Fruit fly (Drosophila melanogaster) whole organism, embryonic: ENCODE measurements around the gene CG33489.

Experiments
- CG1024 ChIP-seq: fragments of 200-800 bp; sonication (Bioruptor generic); IDR thresholded peaks from 2 replicates; pipeline ENCODE4 v1.3.6; 2022; ENCODE audit warnings: missing biosample characterization, missing genetic modification characterization
- CG11695 ChIP-seq: fragments of 200-800 bp; sonication (Bioruptor generic); IDR thresholded peaks from 3 replicates; pipeline ENCODE4 v1.3.6; 2022; ENCODE audit warnings: missing biosample characterization, missing genetic modification characterization
- CG1233 ChIP-seq: fragments of 200-800 bp; sonication (Bioruptor generic); optimal IDR thresholded peaks from 4 replicates; lab custom pipeline; 2018; ENCODE audit warnings: missing biosample characterization, mild to moderate bottlenecking, missing genetic modification characterization
- CG13424 ChIP-seq: fragments of 200-800 bp; sonication (Bioruptor generic); optimal IDR thresholded peaks from 2 replicates; lab custom pipeline; 2019; ENCODE audit warnings: missing biosample characterization, mild to moderate bottlenecking, missing genetic modification characterization, moderate library complexity
- CG13775 ChIP-seq: fragments of 200-800 bp; sonication (Bioruptor generic); optimal IDR thresholded peaks from 3 replicates; lab custom pipeline; 2017; ENCODE audit warnings: missing biosample characterization, mild to moderate bottlenecking, missing genetic modification characterization
- CG14050 ChIP-seq: fragments of 200-800 bp; sonication (Bioruptor generic); IDR thresholded peaks from 3 replicates; pipeline ENCODE4 v1.3.6; 2022; ENCODE audit warnings: missing biosample characterization, missing genetic modification characterization
- CG14441 ChIP-seq: fragments of 200-800 bp; sonication (Bioruptor generic); IDR thresholded peaks from 2 replicates; pipeline ENCODE4 v1.3.6; 2022; ENCODE audit warnings: missing biosample characterization, missing genetic modification characterization
- CG14860 ChIP-seq: fragments of 200-800 bp; sonication (Bioruptor generic); IDR thresholded peaks from 3 replicates; pipeline ENCODE4 v1.3.6; 2022; ENCODE audit warnings: missing biosample characterization, missing genetic modification characterization; ENCODE audit not compliant: partially characterized antibody
- CG15011 ChIP-seq: fragments of 200-800 bp; sonication (Bioruptor generic); optimal IDR thresholded peaks from 3 replicates; lab custom pipeline; 2018; ENCODE audit warnings: missing biosample characterization, mild to moderate bottlenecking, missing genetic modification characterization
- CG15696 ChIP-seq: fragments of 200-800 bp; sonication (Bioruptor generic); optimal IDR thresholded peaks from 2 replicates; lab custom pipeline; 2019; ENCODE audit warnings: missing biosample characterization, mild to moderate bottlenecking, missing genetic modification characterization, moderate library complexity
- CG1602 ChIP-seq: fragments of 200-800 bp; sonication (Bioruptor generic); optimal IDR thresholded peaks from 3 replicates; lab custom pipeline; 2016; ENCODE audit warnings: missing biosample characterization, missing genetic modification characterization
- CG17186 ChIP-seq: fragments of 200-800 bp; sonication (Bioruptor generic); optimal IDR thresholded peaks from 3 replicates; lab custom pipeline; 2017; ENCODE audit warnings: missing biosample characterization, missing genetic modification reagents, missing genetic modification characterization
- CG17568 ChIP-seq: fragments of 200-800 bp; sonication (Bioruptor generic); optimal IDR thresholded peaks from 2 replicates; lab custom pipeline; 2018; ENCODE audit warnings: missing biosample characterization, mild to moderate bottlenecking, missing genetic modification characterization, moderate library complexity
- CG2678 ChIP-seq: fragments of 200-800 bp; sonication (Bioruptor generic); optimal IDR thresholded peaks from 3 replicates; lab custom pipeline; 2019; ENCODE audit warnings: missing biosample characterization, mild to moderate bottlenecking, missing genetic modification characterization, moderate library complexity
- CG30431 ChIP-seq: fragments of 200-800 bp; sonication (Bioruptor generic); optimal IDR thresholded peaks from 2 replicates; lab custom pipeline; 2017; ENCODE audit warnings: missing biosample characterization, missing genetic modification characterization
- CG34376 ChIP-seq: fragments of 200-800 bp; sonication (Bioruptor generic); optimal IDR thresholded peaks from 2 replicates; lab custom pipeline; 2018; ENCODE audit warnings: missing biosample characterization, mild to moderate bottlenecking, missing genetic modification characterization
- CG3847 ChIP-seq: fragments of 200-800 bp; sonication (Bioruptor generic); IDR thresholded peaks from 2 replicates; pipeline ENCODE4 v1.3.6; 2022; ENCODE audit warnings: missing biosample characterization, missing genetic modification characterization
- CG4360 ChIP-seq: fragments of 200-800 bp; sonication (Bioruptor generic); IDR thresholded peaks from 2 replicates; pipeline ENCODE4 v1.3.6; 2022; ENCODE audit warnings: missing biosample characterization, missing genetic modification characterization
- CG4730 ChIP-seq: fragments of 200-800 bp; sonication (Bioruptor generic); IDR thresholded peaks from 2 replicates; pipeline ENCODE4 v1.3.6; 2022; ENCODE audit warnings: missing biosample characterization, missing genetic modification characterization
- CG6654 ChIP-seq: fragments of 200-800 bp; sonication (Bioruptor generic); optimal IDR thresholded peaks from 2 replicates; lab custom pipeline; 2017; ENCODE audit warnings: missing biosample characterization, mild to moderate bottlenecking, missing genetic modification characterization
- CG6854 ChIP-seq: fragments of 200-800 bp; sonication (Bioruptor generic); optimal IDR thresholded peaks from 3 replicates; lab custom pipeline; 2017; ENCODE audit warnings: missing biosample characterization, mild to moderate bottlenecking, missing genetic modification characterization
- CG7556 ChIP-seq: fragments of 200-800 bp; sonication (Bioruptor generic); optimal IDR thresholded peaks from 2 replicates; lab custom pipeline; 2017; ENCODE audit warnings: missing biosample characterization, mild to moderate bottlenecking, missing genetic modification characterization
- CG8281 ChIP-seq: fragments of 200-800 bp; sonication (Bioruptor generic); optimal IDR thresholded peaks from 2 replicates; lab custom pipeline; 2018; ENCODE audit warnings: missing biosample characterization, mild to moderate bottlenecking, missing genetic modification characterization, moderate library complexity
- CG8290 ChIP-seq, 3 experiments: fragments of 200-800 bp; sonication (Bioruptor generic); optimal IDR thresholded peaks; 2 replicates each; lab custom pipeline; 2016 to 2019; ENCODE audit warnings: missing biosample characterization in 3 of 3, missing genetic modification characterization in 3 of 3, mild to moderate bottlenecking in 2 of 3, moderate library complexity in 1 of 3
- Dbx ChIP-seq: fragments of 200-800 bp; sonication (Bioruptor generic); IDR thresholded peaks from 3 replicates; pipeline ENCODE4 v1.3.6; 2022; ENCODE audit warnings: missing biosample characterization, missing genetic modification characterization
- Ets65A ChIP-seq: fragments of 200-800 bp; sonication (Bioruptor generic); peaks from one replicate; lab custom pipeline; 2016; ENCODE audit warnings: missing biosample characterization, missing genetic modification characterization
- HLH3B ChIP-seq: fragments of 200-800 bp; sonication (Bioruptor generic); IDR thresholded peaks from 2 replicates; pipeline ENCODE4 v1.3.6; 2022; ENCODE audit warnings: missing biosample characterization, missing genetic modification characterization
- Kr ChIP-seq: fragments of 200-800 bp; sonication (Bioruptor generic); optimal IDR thresholded peaks from 2 replicates; lab custom pipeline; 2017; ENCODE audit warnings: missing biosample characterization, mild to moderate bottlenecking, missing genetic modification characterization
- Med ChIP-seq: fragments of 200-800 bp; sonication (Bioruptor generic); peaks from one replicate; lab custom pipeline; 2016; ENCODE audit warnings: missing biosample characterization, missing genetic modification characterization, mild to moderate bottlenecking, inconsistent platforms, moderate library complexity
- Nf-YB ChIP-seq: fragments of 200-800 bp; sonication (Bioruptor generic); optimal IDR thresholded peaks from 3 replicates; lab custom pipeline; 2019; ENCODE audit warnings: missing biosample characterization, mild to moderate bottlenecking, missing genetic modification characterization, moderate library complexity
- Tbp ChIP-seq: fragments of >200 bp; optimal IDR thresholded peaks from 2 replicates; lab custom pipeline; 2018; ENCODE audit warnings: missing biosample characterization, missing genetic modification characterization
- Xbp1 ChIP-seq: fragments of 200-800 bp; sonication (Bioruptor generic); optimal IDR thresholded peaks from 3 replicates; lab custom pipeline; 2016; ENCODE audit warnings: missing biosample characterization, mild to moderate bottlenecking, missing genetic modification characterization
- al ChIP-seq: fragments of 200-800 bp; sonication (Bioruptor generic); IDR thresholded peaks from 2 replicates; pipeline ENCODE4 v1.3.6; 2022; ENCODE audit warnings: missing biosample characterization, missing genetic modification characterization
- az2 ChIP-seq: fragments of 200-800 bp; sonication (Bioruptor generic); optimal IDR thresholded peaks from 3 replicates; lab custom pipeline; 2016; ENCODE audit warnings: missing biosample characterization, missing genetic modification characterization
- bowl ChIP-seq: fragments of 200-800 bp; sonication (Bioruptor generic); IDR thresholded peaks from 2 replicates; pipeline ENCODE4 v1.3.6; 2022; ENCODE audit warnings: missing biosample characterization, missing genetic modification characterization
- cas ChIP-seq: fragments of 200-800 bp; sonication (Bioruptor generic); IDR thresholded peaks from 2 replicates; pipeline ENCODE4 v1.3.6; 2022; ENCODE audit warnings: missing biosample characterization, missing genetic modification characterization
- caup ChIP-seq: fragments of 200-800 bp; sonication (Bioruptor generic); optimal IDR thresholded peaks from 3 replicates; lab custom pipeline; 2017; ENCODE audit warnings: missing biosample characterization, mild to moderate bottlenecking, missing genetic modification characterization, moderate library complexity; ENCODE audit not compliant: severe bottlenecking
- chinmo ChIP-seq: fragments of 200-800 bp; sonication (Bioruptor generic); IDR thresholded peaks from 4 replicates; pipeline ENCODE4 v1.3.6; 2022; ENCODE audit warnings: missing biosample characterization, missing genetic modification characterization; ENCODE audit not compliant: partially characterized antibody
- chm ChIP-seq: fragments of 200-800 bp; sonication (Bioruptor generic); IDR thresholded peaks from 2 replicates; pipeline ENCODE4 v1.3.6; 2022; ENCODE audit warnings: missing biosample characterization, missing genetic modification characterization
- croc ChIP-seq: fragments of 200-800 bp; sonication (Bioruptor generic); conservative IDR thresholded peaks from 3 replicates; pipeline ENCODE4 v1.3.6; 2022; ENCODE audit warnings: missing biosample characterization, missing genetic modification characterization
- dmrt99B ChIP-seq: fragments of 200-800 bp; sonication (Bioruptor generic); optimal IDR thresholded peaks from 2 replicates; lab custom pipeline; 2018; ENCODE audit warnings: missing biosample characterization, mild to moderate bottlenecking, missing genetic modification characterization, moderate library complexity
- en ChIP-seq: fragments of 200-800 bp; sonication (Bioruptor generic); optimal IDR thresholded peaks from 2 replicates; lab custom pipeline; 2016; ENCODE audit warnings: missing biosample characterization, missing genetic modification characterization
- fu2 ChIP-seq: fragments of 200-800 bp; sonication (Bioruptor generic); optimal IDR thresholded peaks from 2 replicates; lab custom pipeline; 2016; ENCODE audit warnings: missing biosample characterization, missing genetic modification characterization
- gce ChIP-seq: fragments of 200-800 bp; sonication (Bioruptor generic); IDR thresholded peaks from 3 replicates; pipeline ENCODE4 v1.3.6; 2022; ENCODE audit warnings: missing biosample characterization, missing genetic modification characterization
- gfzf ChIP-seq: fragments of 200-800 bp; sonication (Bioruptor generic); optimal IDR thresholded peaks from 2 replicates; lab custom pipeline; 2016; ENCODE audit warnings: missing biosample characterization, mild to moderate bottlenecking, missing genetic modification characterization, moderate library complexity
- hbn ChIP-seq: fragments of 200-800 bp; sonication (Bioruptor generic); IDR thresholded peaks from 2 replicates; pipeline ENCODE4 v1.3.6; 2022; ENCODE audit warnings: missing biosample characterization, missing genetic modification characterization; ENCODE audit not compliant: partially characterized antibody
- nmo ChIP-seq: fragments of 200-800 bp; sonication (Bioruptor generic); optimal IDR thresholded peaks from 2 replicates; lab custom pipeline; 2018; ENCODE audit warnings: missing biosample characterization, mild to moderate bottlenecking, missing genetic modification characterization, moderate library complexity
- pb ChIP-seq: fragments of 200-800 bp; sonication (Bioruptor generic); optimal IDR thresholded peaks from 3 replicates; lab custom pipeline; 2016; ENCODE audit warnings: missing biosample characterization, missing genetic modification characterization
- stc ChIP-seq: fragments of 200-800 bp; sonication (Bioruptor generic); IDR thresholded peaks from 2 replicates; pipeline ENCODE4 v1.3.6; 2022; ENCODE audit warnings: missing biosample characterization, missing genetic modification characterization
- stwl ChIP-seq: fragments of 200-800 bp; sonication (Bioruptor generic); optimal IDR thresholded peaks from 3 replicates; lab custom pipeline; 2018; ENCODE audit warnings: missing biosample characterization, mild to moderate bottlenecking, missing genetic modification characterization, moderate library complexity

Gene CG33489

DNA sequence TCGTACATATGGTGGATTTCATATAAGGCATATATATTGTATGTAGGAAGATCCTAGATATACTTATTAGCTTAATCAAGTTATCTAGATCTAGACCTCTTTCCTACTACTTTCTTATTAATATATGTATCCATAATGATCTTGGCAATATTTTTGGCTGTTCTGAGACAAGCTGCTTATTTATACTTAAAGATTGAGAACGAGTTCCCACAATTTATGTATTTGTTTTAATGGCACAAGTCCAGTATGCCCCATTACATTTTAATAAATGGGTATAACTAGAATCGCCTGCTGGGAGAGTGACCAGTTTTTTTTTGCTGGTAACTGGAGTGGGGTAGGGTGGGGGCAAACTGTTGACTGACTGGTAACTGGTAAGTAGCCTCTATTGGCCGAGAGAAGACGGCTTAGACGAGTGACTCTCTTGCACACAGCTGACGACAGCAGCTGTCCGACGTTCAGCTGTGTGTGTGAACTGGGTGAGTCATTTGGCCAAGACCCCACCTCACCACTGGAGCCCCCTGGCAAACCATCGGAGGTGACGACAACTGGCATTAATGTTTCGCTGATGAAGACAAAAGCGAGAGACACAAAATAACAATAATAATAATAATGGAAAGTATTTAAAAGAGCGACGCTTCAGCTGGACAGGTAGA, 40.0 kb downstream of the CG33489 start (continued):
- no peak for TF ChIP-seq CG17186 (GFP tag; lab: Kevin White, UChicago)
- TF ChIP-seq Ets65A (GFP tag; lab: Kevin White, UChicago): no peak
- TF ChIP-seq stwl (tag; lab: Kevin White, UChicago): no peak
- TF ChIP-seq CG8281 (tag; lab: Kevin White, UChicago): no peak
- TF ChIP-seq fu2 (GFP tag; lab: Kevin White, UChicago): no peak
- TF ChIP-seq CG1602: no peak
- TF ChIP-seq CG14050: no peak
- TF ChIP-seq CG14860 (GFP tag; lab: Robert Waterston, UW): no peak
- no peak for TF ChIP-seq Tbp (GFP tag; lab: Kevin White, UChicago)
- no peak for TF ChIP-seq en
- TF ChIP-seq CG13424 (tag; lab: Kevin White, UChicago): no peak
- no peak for TF ChIP-seq CG6654 (GFP tag; lab: Kevin White, UChicago)
- TF ChIP-seq al: no peak
- 0 out of 4 replicates have a peak, but pooled peaks have one; percentile 75 for TF ChIP-seq chinmo (GFP tag; lab: Robert Waterston, UW)
- TF ChIP-seq Dbx (GFP tag; lab: Robert Waterston, UW): no peak
- no peak for TF ChIP-seq gce (GFP tag; lab: Robert Waterston, UW)
- TF ChIP-seq bowl (GFP tag; lab: Robert Waterston, UW): no peak
- TF ChIP-seq dmrt99B: no peak
- no peak for TF ChIP-seq CG30431 (GFP tag; lab: Kevin White, UChicago)
- no peak for TF ChIP-seq Xbp1 (GFP tag; lab: Kevin White, UChicago)
- no peak for TF ChIP-seq caup (GFP tag; lab: Kevin White, UChicago)
- no peak for TF ChIP-seq CG15696
- TF ChIP-seq stc (GFP tag; lab: Robert Waterston, UW): no peak
- TF ChIP-seq hbn (GFP tag; lab: Robert Waterston, UW): no peak
- TF ChIP-seq CG4730 (GFP tag; lab: Robert Waterston, UW): no peak
- no peak for TF ChIP-seq CG1024 (GFP tag; lab: Robert Waterston, UW)
- TF ChIP-seq CG13775 (GFP tag; lab: Kevin White, UChicago): no peak
- TF ChIP-seq CG7556 (GFP tag; lab: Kevin White, UChicago): no peak
- 0 out of 2 replicates have a peak, but pooled peaks have one; percentile 8 for TF ChIP-seq CG14441 (GFP tag; lab: Robert Waterston, UW)
- no peak for TF ChIP-seq CG1233 (GFP tag; lab: Kevin White, UChicago)
- no peak for TF ChIP-seq Nf-YB (GFP tag; lab: Kevin White, UChicago)
- TF ChIP-seq croc (GFP tag; lab: Robert Waterston, UW): no peak
- TF ChIP-seq nmo (GFP tag; lab: Kevin White, UChicago): no peak
- TF ChIP-seq CG3847 (GFP tag; lab: Robert Waterston, UW): no peak
- no peak for TF ChIP-seq az2
- TF ChIP-seq CG2678 (tag; lab: Kevin White, UChicago): no peak
- TF ChIP-seq CG17568 (GFP tag; lab: Kevin White, UChicago): no peak
- no peak for TF ChIP-seq CG6854 (GFP tag; lab: Kevin White, UChicago)
- no peak for TF ChIP-seq chm (GFP tag; lab: Robert Waterston, UW)
- no peak for TF ChIP-seq pb (GFP tag; lab: Kevin White, UChicago)
- 0 out of 3 replicates have a peak, but pooled peaks have one; percentile 22 for TF ChIP-seq CG11695 (GFP tag; lab: Robert Waterston, UW)
- TF ChIP-seq Kr: no peak
- TF ChIP-seq CG4360 (GFP tag; lab: Robert Waterston, UW): no peak
- peak; percentile 77 for TF ChIP-seq Med (GFP tag; lab: Kevin White, UChicago)
- TF ChIP-seq CG34376 (GFP tag; lab: Kevin White, UChicago): no peak
- TF ChIP-seq CG15011 (GFP tag; lab: Kevin White, UChicago): no peak
- TF ChIP-seq gfzf (GFP tag; lab: Kevin White, UChicago): no peak
- TF ChIP-seq CG8290 (GFP tag; optimal IDR thresholded peaks at IDR 0.05; lab: Kevin White, UChicago): no peak
- no peak for TF ChIP-seq CG8290 (tag; optimal IDR thresholded peaks at IDR 0.05; lab: Kevin White, UChicago)
- TF ChIP-seq cas: no peak
- TF ChIP-seq HLH3B (GFP tag; lab: Robert Waterston, UW): no peak
